Worm (Caenorhabditis elegans) whole organism, L4 larva: ENCODE results near the gene T16G12.7.

Experiments
- R02D3.7 ChIP-seq: fragments of 150-350 bp; sonication (generic microtip); optimal IDR thresholded peaks from 3 replicates; lab custom pipeline; 2014; ENCODE audit warnings: missing biosample characterization, missing genetic modification characterization
- T20F7.1 ChIP-seq: fragments of 200-800 bp; sonication (Bioruptor generic); optimal IDR thresholded peaks from 2 replicates; lab custom pipeline; 2018; ENCODE audit warnings: mild to moderate bottlenecking, missing genetic modification characterization, missing compliant biosample characterization
- T26A8.4 ChIP-seq: fragments of 200-800 bp; sonication (Bioruptor generic); IDR thresholded peaks from 2 replicates; pipeline ENCODE4 v1.3.6; 2022; ENCODE audit warnings: missing genetic modification characterization, missing compliant biosample characterization
- Y105C5A.15 ChIP-seq: fragments of 200-800 bp; sonication (Bioruptor generic); IDR thresholded peaks from 2 replicates; pipeline ENCODE4 v1.3.6; 2022; ENCODE audit warnings: missing genetic modification characterization, missing compliant biosample characterization
- Y5F2A.4 ChIP-seq: fragments of 200-800 bp; sonication (Bioruptor generic); optimal IDR thresholded peaks from 2 replicates; lab custom pipeline; 2018; ENCODE audit warnings: mild to moderate bottlenecking, missing genetic modification characterization, missing compliant biosample characterization
- Y75B8A.6 ChIP-seq: fragments of 200-800 bp; sonication (Bioruptor generic); IDR thresholded peaks from 2 replicates; pipeline ENCODE4 v1.3.6; 2022; ENCODE audit warnings: missing genetic modification reagents, missing genetic modification characterization, missing compliant biosample characterization
- ZK337.2 ChIP-seq: fragments of 200-800 bp; sonication (Bioruptor generic); IDR thresholded peaks from 2 replicates; pipeline ENCODE4 v1.3.6; 2022; ENCODE audit warnings: missing genetic modification reagents, missing genetic modification characterization, missing compliant biosample characterization
- ZK546.5 ChIP-seq, 2 experiments: sonication (generic microtip); optimal IDR thresholded peaks; 2 replicates each; lab custom pipeline; 2017; ENCODE audit warnings: missing biosample characterization in 2 of 2, missing genetic modification characterization in 2 of 2
- attf-4 ChIP-seq: sonication (generic microtip); optimal IDR thresholded peaks from 3 replicates; lab custom pipeline; 2017; ENCODE audit warnings: missing biosample characterization, missing genetic modification characterization
- ceh-44 ChIP-seq: fragments of 200-800 bp; sonication (Bioruptor generic); IDR thresholded peaks from 2 replicates; pipeline ENCODE4 v1.3.6; 2022; ENCODE audit warnings: missing genetic modification reagents, missing genetic modification characterization, missing compliant biosample characterization
- ceh-82 ChIP-seq: sonication (generic microtip); optimal IDR thresholded peaks from 2 replicates; lab custom pipeline; 2017; ENCODE audit warnings: missing biosample characterization, missing genetic modification characterization
- ctbp-1 ChIP-seq: fragments of 200-800 bp; sonication (Bioruptor generic); IDR thresholded peaks from 2 replicates; pipeline ENCODE4 v1.3.6; 2022; ENCODE audit warnings: missing genetic modification reagents, missing genetic modification characterization, missing compliant biosample characterization
- daf-19 ChIP-seq: fragments of 200-800 bp; sonication (Bioruptor generic); conservative IDR thresholded peaks from 2 replicates; pipeline ENCODE4 v1.3.6; 2022; ENCODE audit warnings: missing genetic modification characterization, missing compliant biosample characterization
- daf-8 ChIP-seq: fragments of 200-800 bp; sonication (Bioruptor generic); IDR thresholded peaks from 2 replicates; pipeline ENCODE4 v1.3.6; 2022; ENCODE audit warnings: missing genetic modification characterization, missing compliant biosample characterization
- dmd-6 ChIP-seq: fragments of 200-800 bp; sonication (Bioruptor generic); IDR thresholded peaks from 2 replicates; pipeline ENCODE4 v1.3.6; 2022; ENCODE audit warnings: missing genetic modification reagents, missing genetic modification characterization, missing compliant biosample characterization
- dmd-9 ChIP-seq: fragments of 200-800 bp; sonication (Bioruptor generic); IDR thresholded peaks from 2 replicates; pipeline ENCODE4 v1.3.6; 2022; ENCODE audit warnings: missing genetic modification reagents, missing genetic modification characterization, missing compliant biosample characterization
- duxl-1 ChIP-seq: sonication (generic microtip); optimal IDR thresholded peaks from 2 replicates; lab custom pipeline; 2016; ENCODE audit warnings: mild to moderate bottlenecking, missing genetic modification characterization, moderate library complexity, missing compliant biosample characterization; ENCODE audit not compliant: poor library complexity
- fkh-10 ChIP-seq: fragments of 150-350 bp; optimal IDR thresholded peaks from 2 replicates; lab custom pipeline; 2014; ENCODE audit warnings: missing biosample characterization, missing genetic modification reagents, missing genetic modification characterization
- jun-1 ChIP-seq: fragments of 150-350 bp; optimal IDR thresholded peaks from 2 replicates; lab custom pipeline; 2014; ENCODE audit warnings: missing biosample characterization, missing genetic modification reagents, missing genetic modification characterization
- lin-13 ChIP-seq: fragments of 150-350 bp; optimal IDR thresholded peaks from 2 replicates; lab custom pipeline; 2014; ENCODE audit warnings: missing biosample characterization, missing genetic modification reagents, missing genetic modification characterization
- lin-29 ChIP-seq: fragments of 200-800 bp; sonication (Bioruptor generic); IDR thresholded peaks from 2 replicates; pipeline ENCODE4 v1.3.6; 2022; ENCODE audit warnings: missing genetic modification reagents, missing genetic modification characterization, missing compliant biosample characterization
- lin-38 ChIP-seq: fragments of 200-800 bp; sonication (Bioruptor generic); IDR thresholded peaks from 2 replicates; pipeline ENCODE4 v1.3.6; 2022; ENCODE audit warnings: missing genetic modification reagents, missing genetic modification characterization, missing compliant biosample characterization
- lin-39 ChIP-seq: fragments of 150-350 bp; optimal IDR thresholded peaks from 2 replicates; lab custom pipeline; 2014; ENCODE audit warnings: missing biosample characterization, missing genetic modification reagents, missing genetic modification characterization
- lir-3 ChIP-seq: sonication (generic microtip); optimal IDR thresholded peaks from 2 replicates; lab custom pipeline; 2016; ENCODE audit warnings: mild to moderate bottlenecking, missing genetic modification characterization, missing compliant biosample characterization
- lsy-2 ChIP-seq, 2 experiments: fragments of 150-350 bp in 1 of 2; sonication (generic microtip) in 1 of 2; optimal IDR thresholded peaks; 2 replicates each; lab custom pipeline; 2014 to 2017; ENCODE audit warnings: missing biosample characterization in 2 of 2, missing genetic modification characterization in 2 of 2
- madf-5 ChIP-seq, 2 experiments: fragments of 200-800 bp; sonication (Bioruptor generic); IDR thresholded peaks; 2 replicates each; pipeline ENCODE4 v1.3.6; 2022; ENCODE audit warnings: missing compliant biosample characterization in 2 of 2, missing genetic modification characterization in 2 of 2
- mes-2 ChIP-seq: sonication (generic microtip); optimal IDR thresholded peaks from 2 replicates; lab custom pipeline; 2016; ENCODE audit warnings: missing genotype, mild to moderate bottlenecking, missing genetic modification characterization, missing compliant biosample characterization; ENCODE audit not compliant: poor library complexity, severe bottlenecking
- mxl-3 ChIP-seq: fragments of 200-800 bp; sonication (Bioruptor generic); optimal IDR thresholded peaks from 2 replicates; lab custom pipeline; 2018; ENCODE audit warnings: mild to moderate bottlenecking, missing genetic modification characterization, missing compliant biosample characterization
- nhr-10 ChIP-seq: fragments of 150-350 bp; optimal IDR thresholded peaks from 2 replicates; lab custom pipeline; 2014; ENCODE audit warnings: missing biosample characterization, missing genetic modification characterization
- nhr-76 ChIP-seq: fragments of 150-350 bp; optimal IDR thresholded peaks from 2 replicates; lab custom pipeline; 2014; ENCODE audit warnings: missing biosample characterization, missing genetic modification characterization
- nhr-77 ChIP-seq: fragments of 150-350 bp; optimal IDR thresholded peaks from 2 replicates; lab custom pipeline; 2014; ENCODE audit warnings: missing biosample characterization, missing genetic modification characterization
- sdz-12 ChIP-seq: fragments of 200-800 bp; sonication (Bioruptor generic); optimal IDR thresholded peaks from 2 replicates; lab custom pipeline; 2018; ENCODE audit warnings: mild to moderate bottlenecking, missing genetic modification characterization, missing compliant biosample characterization
- spr-1 ChIP-seq: sonication (generic microtip); optimal IDR thresholded peaks from 2 replicates; lab custom pipeline; 2016; ENCODE audit warnings: mild to moderate bottlenecking, missing genetic modification characterization, missing compliant biosample characterization
- tra-1 ChIP-seq: fragments of 200-800 bp; sonication (Bioruptor generic); IDR thresholded peaks from 2 replicates; pipeline ENCODE4 v1.3.6; 2022; ENCODE audit warnings: missing genetic modification reagents, missing genetic modification characterization, missing compliant biosample characterization
- unc-39 ChIP-seq: sonication (generic microtip); optimal IDR thresholded peaks from 2 replicates; lab custom pipeline; 2017; ENCODE audit warnings: missing biosample characterization, missing genetic modification characterization
- zip-2 ChIP-seq: fragments of 150-350 bp; optimal IDR thresholded peaks from 2 replicates; lab custom pipeline; 2014; ENCODE audit warnings: missing biosample characterization, missing genetic modification characterization

Gene T16G12.7

DNA sequence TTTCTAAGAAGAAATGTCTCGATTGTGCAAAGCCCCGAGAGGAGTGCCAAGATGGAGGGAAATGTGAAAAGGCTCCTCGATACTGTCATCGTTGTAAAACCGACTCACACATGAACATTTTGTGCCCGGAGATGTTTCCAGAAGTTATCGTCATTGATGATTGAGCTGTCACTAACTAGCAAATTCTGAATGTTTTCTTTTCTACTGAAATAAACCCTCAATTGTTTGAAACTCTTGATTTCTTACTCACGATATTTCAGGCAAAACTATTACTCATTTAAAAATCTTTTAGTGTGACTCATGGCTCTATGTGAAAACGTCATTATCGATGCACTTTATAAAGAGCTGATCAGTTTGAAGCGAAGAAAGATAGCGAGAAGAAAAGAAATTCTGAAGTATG lies 45.2 kb upstream of the T16G12.7 start, which contains the start of gene T16H12.13:
Gene T16H12.13 (plus strand): TSS at position 301 of the 400 bp plus-strand sequence.
- no peak for TF ChIP-seq T26A8.4 (GFP tag; lab: Robert Waterston, UW)
- TF ChIP-seq lir-3 (tag; lab: Kevin White, UChicago) = no peak

- TF ChIP-seq daf-19 (GFP tag; lab: Robert Waterston, UW) (no peak), lsy-2 (tag; optimal IDR thresholded peaks at IDR 0.05; lab: Kevin White, UChicago) (no peak), sdz-12 (GFP tag; lab: Kevin White, UChicago) (no peak), ceh-44 (GFP tag; lab: Robert Waterston, UW) (no peak), duxl-1 (tag; lab: Kevin White, UChicago) (no peak), spr-1 (tag; lab: Kevin White, UChicago) (no peak), lin-13 (no peak), madf-5 (GFP tag; IDR thresholded peaks at IDR 0.05; lab: Robert Waterston, UW) (no peak), T26A8.4 (GFP tag; lab: Robert Waterston, UW) (no peak), unc-39 (tag; lab: Kevin White, UChicago) (no peak), attf-4 (no peak), T20F7.1 (GFP tag; lab: Kevin White, UChicago) (no peak), lin-29 (GFP tag; lab: Robert Waterston, UW) (no peak), ZK546.5 (tag; optimal IDR thresholded peaks at IDR 0.05; lab: Kevin White, UChicago) (no peak), zip-2 (tag; lab: Kevin White, UChicago) (no peak), ceh-82 (tag; lab: Kevin White, UChicago) (no peak), nhr-77 (tag; lab: Kevin White, UChicago) (no peak), dmd-6 (GFP tag; lab: Robert Waterston, UW) (no peak), Y5F2A.4 (GFP tag; lab: Kevin White, UChicago) (no peak)
These were observed 43.3 kb upstream of the T16G12.7 start, which contains the start of gene T16H12.3 for ce11 chrIII:10083242-10083641. Gene T16H12.3 (minus strand): TSS chrIII:10083292.

DNA sequence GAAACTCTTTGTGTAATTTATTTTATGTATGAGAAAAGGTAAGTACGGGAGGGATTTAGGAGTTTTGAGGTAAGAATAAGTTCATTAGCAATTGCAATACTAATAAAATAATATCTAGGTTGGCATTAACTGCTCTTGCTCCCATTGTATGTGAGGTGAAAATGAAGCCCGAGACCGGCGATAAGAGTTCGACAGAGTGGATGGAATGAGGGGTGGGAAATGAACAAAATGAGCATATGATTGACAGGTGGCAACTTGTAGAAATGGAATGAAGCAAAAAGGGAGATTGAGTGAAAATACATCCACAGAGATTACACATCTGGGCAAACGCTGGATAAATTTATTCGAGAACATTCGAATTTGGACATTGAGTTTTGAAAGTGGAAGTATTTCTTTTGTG lies 38.9 kb upstream of the T16G12.7 start:
- TF ChIP-seq fkh-10 (GFP tag; lab: Kevin White, UChicago) = no peak
- no peak for TF ChIP-seq Y105C5A.15
- no peak for TF ChIP-seq dmd-9 (GFP tag; lab: Robert Waterston, UW)
- TF ChIP-seq attf-4 = no peak
- no peak for TF ChIP-seq lsy-2 (tag; optimal IDR thresholded peaks at IDR 0.05; lab: Kevin White, UChicago)
- TF ChIP-seq Y75B8A.6 (GFP tag; lab: Robert Waterston, UW) = no peak
- TF ChIP-seq ceh-82 (tag; lab: Kevin White, UChicago) = no peak
- no peak for TF ChIP-seq ZK337.2 (GFP tag; lab: Robert Waterston, UW)
- TF ChIP-seq mxl-3 = no peak
- TF ChIP-seq mes-2 (tag; lab: Kevin White, UChicago) = no peak
- TF ChIP-seq dmd-6 (GFP tag; lab: Robert Waterston, UW) = peak; percentile 54
- peak; percentile 94 for TF ChIP-seq tra-1 (GFP tag; lab: Robert Waterston, UW)
- no peak for TF ChIP-seq ctbp-1 (GFP tag; lab: Robert Waterston, UW)
- no peak for TF ChIP-seq daf-8 (GFP tag; lab: Robert Waterston, UW)
- TF ChIP-seq lin-38 = no peak
- no peak for TF ChIP-seq nhr-76 (tag; lab: Kevin White, UChicago)
- no peak for TF ChIP-seq lin-39 (tag; lab: Kevin White, UChicago)
- no peak for TF ChIP-seq nhr-10 (tag; lab: Kevin White, UChicago)

- TF ChIP-seq jun-1 (tag; lab: Kevin White, UChicago) (no peak), R02D3.7 (tag; lab: Kevin White, UChicago) (no peak)
- TF ChIP-seq, all 104 proteins: peak for 0
These were observed 38.2 kb upstream of the T16G12.7 start, which contains the start of gene T16G12.9 for ce11 chrIII:10078151-10078550. Gene T16G12.9 (minus strand): TSS chrIII:10078251.
